Worm (Caenorhabditis elegans): ENCODE results near the gene str-198.

- TF ChIP-seq B0310.2 (tag; optimal IDR thresholded peaks at IDR 0.05) (no peak), F13C5.2 (tag; optimal IDR thresholded peaks at IDR 0.05) (no peak), ama-1 (optimal IDR thresholded peaks at IDR 0.05) (no peak), hnd-1 (tag; optimal IDR thresholded peaks at IDR 0.05) (no peak), ets-7 (tag; optimal IDR thresholded peaks at IDR 0.05) (no peak), flt-1 (GFP tag; IDR thresholded peaks at IDR 0.05) (no peak), pes-1 (GFP tag; IDR thresholded peaks at IDR 0.05) (no peak), hmg-4 (GFP tag; optimal IDR thresholded peaks at IDR 0.05) (no peak), tra-4 (tag; optimal IDR thresholded peaks at IDR 0.05) (no peak), tbx-37 (GFP tag; conservative IDR thresholded peaks at IDR 0.05) (no peak), sea-1 (GFP tag; conservative IDR thresholded peaks at IDR 0.05) (no peak), ceh-13 (GFP tag; optimal IDR thresholded peaks at IDR 0.05) (no peak), aly-1 (tag; optimal IDR thresholded peaks at IDR 0.05) (no peak)
These were observed 3.9 kb upstream of the str-198 start for ce11 chrV:16043686-16044085.
